Worm (Caenorhabditis elegans): ENCODE data around the gene nlp-76.
A peak's percentile ranks its signal among the peaks of the same experiment; 100 is the strongest.
"Not testable (repeated sequence)": the region's sequence is repeated elsewhere in the genome, so short reads cannot be mapped to it uniquely, and the experiment has no call there.

nlp-76 gene

DNA sequence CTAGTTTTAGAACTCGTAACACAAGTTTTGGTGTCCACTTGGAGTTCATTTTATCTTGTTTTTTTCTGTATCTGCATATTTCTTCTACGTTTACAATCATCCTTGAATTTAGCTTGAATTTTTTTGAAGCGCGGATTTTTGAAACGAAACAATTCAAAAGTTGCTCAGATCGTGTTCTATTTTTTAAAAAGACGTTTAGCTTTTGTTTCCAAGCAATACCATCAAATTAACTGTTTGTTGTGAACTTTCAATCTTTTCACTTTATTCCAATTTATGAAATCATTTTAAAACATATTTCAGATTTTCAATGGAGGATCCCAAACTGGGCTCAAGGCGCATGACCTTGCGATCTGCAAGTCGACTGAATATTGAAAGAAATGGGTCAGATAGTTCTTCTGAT, 44.5 kb downstream of the nlp-76 start, which contains the start of gene R09A8.2:
TSS of gene R09A8.2 (plus strand) at position 301 of the 400 bp plus-strand sequence.
- TF ChIP-seq ztf-6 (GFP tag; IDR thresholded peaks at IDR 0.05) (no peak), dox-1 (GFP tag; IDR thresholded peaks at IDR 0.05) (no peak), pha-4 (tag; optimal IDR thresholded peaks at IDR 0.05) (no peak), ceh-91 (GFP tag; IDR thresholded peaks at IDR 0.05) (no peak), tbp1 (GFP tag; optimal IDR thresholded peaks at IDR 0.05) (no peak), lir-1 (GFP tag; conservative IDR thresholded peaks at IDR 0.05) (no peak), lsl-1 (GFP tag; optimal IDR thresholded peaks at IDR 0.05) (no peak), nfya-1 (tag; optimal IDR thresholded peaks at IDR 0.05; ENCODE audit: borderline replicate concordance, insufficient read depth) (no peak)

DNA sequence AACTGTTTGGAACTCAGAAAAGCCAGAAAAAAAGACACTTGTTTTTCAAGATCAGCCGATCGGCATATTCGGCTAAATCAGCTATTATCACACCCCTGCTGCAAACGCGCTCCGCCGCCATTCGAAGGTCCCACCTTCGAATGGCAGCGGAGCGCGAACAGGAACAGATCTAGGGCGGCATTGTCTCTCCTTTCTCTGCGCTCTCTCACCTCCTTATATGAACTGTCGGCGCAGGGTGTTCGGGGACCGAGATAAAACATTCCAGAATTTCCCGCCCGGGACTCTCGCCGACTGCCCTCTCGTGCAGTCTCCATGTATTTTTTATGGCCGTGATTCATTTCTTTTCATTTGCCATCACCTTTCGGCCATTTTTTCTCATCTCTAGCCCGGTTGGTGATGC, 45.3 kb downstream of the nlp-76 start:
- TF ChIP-seq hsf-1 (GFP tag; IDR thresholded peaks at IDR 0.05) (0 out of 2 replicates have a peak, but pooled peaks have one; percentile 47), ztf-25 (GFP tag; IDR thresholded peaks at IDR 0.05) (0 out of 2 replicates have a peak, but pooled peaks have one; percentile 28), die-1 (tag; optimal IDR thresholded peaks at IDR 0.05) (no peak), madf-3 (GFP tag; IDR thresholded peaks at IDR 0.05) (0 out of 2 replicates have a peak, but pooled peaks have one; percentile 63), mcd-1 (GFP tag; IDR thresholded peaks at IDR 0.05) (0 out of 2 replicates have a peak, but pooled peaks have one; percentile 24)

DNA sequence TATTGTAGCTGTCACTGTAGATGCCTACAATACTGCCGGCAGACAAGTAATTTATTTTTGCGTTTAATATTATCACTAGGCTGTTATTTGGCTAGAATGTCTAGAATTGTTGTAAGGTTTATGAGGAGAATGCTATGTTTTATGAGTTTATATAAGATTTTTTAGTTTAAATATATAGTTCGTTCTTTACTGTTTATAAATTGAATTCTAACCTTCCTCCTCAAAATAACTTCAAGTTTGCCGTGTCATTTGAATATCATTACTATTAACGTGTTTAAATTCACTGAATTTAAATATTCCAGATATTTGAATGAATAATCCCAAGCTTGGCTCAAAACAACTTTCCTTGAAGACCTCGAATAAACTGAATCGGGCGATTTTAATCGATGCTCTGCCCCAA, 50.3 kb downstream of the nlp-76 start, which contains the start of gene R09A8.1:
TSS of gene R09A8.1 (plus strand) at position 301 of the 400 bp plus-strand sequence.
- not testable (repeated sequence) for TF ChIP-seq ztf-18 (tag; optimal IDR thresholded peaks at IDR 0.05); madf-3 (GFP tag; IDR thresholded peaks at IDR 0.05); egl-18 (GFP tag; IDR thresholded peaks at IDR 0.05)

Measured in whole organism, young adult.